Fruit fly (Drosophila melanogaster) whole organism, embryonic: Measurements from ENCODE around the gene smal.

ENCODE experiments used
- Atf-2 ChIP-seq: fragments of 200-800 bp; sonication (Bioruptor generic); optimal IDR thresholded peaks from 2 replicates; lab custom pipeline; 2016; ENCODE audit warnings: missing biosample characterization, missing genetic modification characterization
- CG10147 ChIP-seq: fragments of 200-800 bp; sonication (Bioruptor generic); optimal IDR thresholded peaks from 2 replicates; lab custom pipeline; 2019; ENCODE audit warnings: missing biosample characterization, mild to moderate bottlenecking, missing genetic modification characterization, moderate library complexity
- CG10274 ChIP-seq: fragments of 200-800 bp; sonication (Bioruptor generic); optimal IDR thresholded peaks from 3 replicates; lab custom pipeline; 2017; ENCODE audit warnings: missing biosample characterization, mild to moderate bottlenecking, missing genetic modification characterization
- CG11504 ChIP-seq: fragments of 200-800 bp; sonication (Bioruptor generic); optimal IDR thresholded peaks from 3 replicates; lab custom pipeline; 2019; ENCODE audit warnings: missing biosample characterization, mild to moderate bottlenecking, missing genetic modification characterization, moderate library complexity
- CG11723 ChIP-seq: fragments of 200-800 bp; sonication (Bioruptor generic); optimal IDR thresholded peaks from 2 replicates; lab custom pipeline; 2017; ENCODE audit warnings: missing biosample characterization, mild to moderate bottlenecking, missing genetic modification characterization
- CG12391 ChIP-seq: fragments of 200-800 bp; sonication (Bioruptor generic); optimal IDR thresholded peaks from 3 replicates; lab custom pipeline; 2018; ENCODE audit warnings: missing biosample characterization, mild to moderate bottlenecking, missing genetic modification characterization, moderate library complexity
- CG12744 ChIP-seq: fragments of 200-800 bp; sonication (Bioruptor generic); optimal IDR thresholded peaks from 2 replicates; lab custom pipeline; 2016; ENCODE audit warnings: missing biosample characterization, missing genetic modification characterization
- CG12942 ChIP-seq: fragments of 200-800 bp; sonication (Bioruptor generic); optimal IDR thresholded peaks from 3 replicates; lab custom pipeline; 2016; ENCODE audit warnings: missing biosample characterization, missing genetic modification characterization
- CG14710 ChIP-seq: fragments of 200-800 bp; sonication (Bioruptor generic); optimal IDR thresholded peaks from 3 replicates; lab custom pipeline; 2019; ENCODE audit warnings: missing biosample characterization, mild to moderate bottlenecking, missing genetic modification characterization, moderate library complexity
- CG14965 ChIP-seq: fragments of 200-800 bp; sonication (Bioruptor generic); optimal IDR thresholded peaks from 2 replicates; lab custom pipeline; 2016; ENCODE audit warnings: missing biosample characterization, missing genetic modification characterization, borderline replicate concordance
- CG15479 ChIP-seq: fragments of 200-800 bp; sonication (Bioruptor generic); optimal IDR thresholded peaks from 3 replicates; lab custom pipeline; 2019; ENCODE audit warnings: missing biosample characterization, mild to moderate bottlenecking, missing genetic modification characterization, moderate library complexity
- CG1603 ChIP-seq: fragments of 200-800 bp; sonication (Bioruptor generic); optimal IDR thresholded peaks from 2 replicates; lab custom pipeline; 2019; ENCODE audit warnings: missing biosample characterization, mild to moderate bottlenecking, missing genetic modification characterization, moderate library complexity
- CG18262 ChIP-seq: fragments of 200-800 bp; optimal IDR thresholded peaks from 3 replicates; lab custom pipeline; 2019; ENCODE audit warnings: missing biosample characterization, mild to moderate bottlenecking, missing genetic modification characterization, moderate library complexity
- CG30431 ChIP-seq: fragments of 200-800 bp; sonication (Bioruptor generic); optimal IDR thresholded peaks from 2 replicates; lab custom pipeline; 2017; ENCODE audit warnings: missing biosample characterization, missing genetic modification characterization
- CG3065 ChIP-seq: fragments of 200-800 bp; sonication (Bioruptor generic); optimal IDR thresholded peaks from 2 replicates; lab custom pipeline; 2016; ENCODE audit warnings: missing biosample characterization, missing genetic modification characterization
- CG31224 ChIP-seq: fragments of 200-800 bp; sonication (Bioruptor generic); IDR thresholded peaks from 2 replicates; pipeline ENCODE4 v1.3.6; 2022; ENCODE audit warnings: missing biosample characterization, missing genetic modification characterization
- CG7357 ChIP-seq: fragments of 200-800 bp; sonication (Bioruptor generic); IDR thresholded peaks from 3 replicates; pipeline ENCODE4 v1.3.6; 2022; ENCODE audit warnings: missing biosample characterization, missing genetic modification characterization
- CG9215 ChIP-seq: fragments of 200-800 bp; sonication (Bioruptor generic); IDR thresholded peaks from 2 replicates; pipeline ENCODE4 v1.3.6; 2022; ENCODE audit warnings: missing biosample characterization, missing genetic modification characterization
- Camta ChIP-seq: fragments of 200-800 bp; sonication (Bioruptor generic); optimal IDR thresholded peaks from 2 replicates; lab custom pipeline; 2016; ENCODE audit warnings: missing biosample characterization, missing genetic modification characterization
- Chrac-16 ChIP-seq: fragments of 200-800 bp; sonication (Bioruptor generic); optimal IDR thresholded peaks from 3 replicates; lab custom pipeline; 2016; ENCODE audit warnings: missing biosample characterization, missing genetic modification characterization
- D ChIP-seq, 2 experiments: fragments of 200-800 bp in 1 of 2; fragments of >200 bp in 1 of 2; sonication (Bioruptor generic) in 1 of 2; optimal IDR thresholded peaks; 2 replicates in 1 of 2; 3 replicates in 1 of 2; lab custom pipeline; 2017; ENCODE audit warnings: mild to moderate bottlenecking in 1 of 2, missing biosample characterization in 1 of 2, missing genetic modification characterization in 1 of 2, missing genetic modification reagents in 1 of 2
- Fer2 ChIP-seq: fragments of 200-800 bp; sonication (Bioruptor generic); optimal IDR thresholded peaks from 2 replicates; lab custom pipeline; 2018; ENCODE audit warnings: missing biosample characterization, mild to moderate bottlenecking, missing genetic modification characterization, moderate library complexity
- Fer3 ChIP-seq: fragments of 200-800 bp; sonication (Bioruptor generic); optimal IDR thresholded peaks from 2 replicates; lab custom pipeline; 2018; ENCODE audit warnings: missing biosample characterization, mild to moderate bottlenecking, missing genetic modification characterization, moderate library complexity
- H15 ChIP-seq: fragments of 200-800 bp; sonication (Bioruptor generic); IDR thresholded peaks from 3 replicates; pipeline ENCODE4 v1.3.6; 2022; ENCODE audit warnings: missing biosample characterization, missing genetic modification characterization
- Hmr ChIP-seq: fragments of 200-800 bp; sonication (Bioruptor generic); optimal IDR thresholded peaks from 3 replicates; lab custom pipeline; 2017; ENCODE audit warnings: mild to moderate bottlenecking, missing biosample characterization, missing genetic modification reagents, missing genetic modification characterization
- Hr51 ChIP-seq, 2 experiments: fragments of 200-800 bp; sonication (Bioruptor generic); optimal IDR thresholded peaks; 2 replicates in 1 of 2; 3 replicates in 1 of 2; lab custom pipeline; 2016 to 2018; ENCODE audit warnings: missing biosample characterization in 2 of 2, missing genetic modification characterization in 2 of 2, mild to moderate bottlenecking in 1 of 2, moderate library complexity in 1 of 2
- Hsf ChIP-seq: fragments of 200-800 bp; sonication (Bioruptor generic); optimal IDR thresholded peaks from 3 replicates; lab custom pipeline; 2016; ENCODE audit warnings: missing biosample characterization, missing genetic modification characterization
- Lpt ChIP-seq: fragments of >200 bp; optimal IDR thresholded peaks from 2 replicates; lab custom pipeline; 2018; ENCODE audit warnings: missing biosample characterization, missing genetic modification characterization
- Sox102F ChIP-seq: fragments of 200-800 bp; sonication (Bioruptor generic); optimal IDR thresholded peaks from 2 replicates; lab custom pipeline; 2018; ENCODE audit warnings: missing biosample characterization, mild to moderate bottlenecking, missing genetic modification characterization, moderate library complexity
- bab2 ChIP-seq: fragments of 200-800 bp; sonication (Bioruptor generic); optimal IDR thresholded peaks from 2 replicates; lab custom pipeline; 2016; ENCODE audit warnings: missing biosample characterization, missing genetic modification characterization
- bsh ChIP-seq, 2 experiments: fragments of 200-800 bp; sonication (Bioruptor generic); optimal IDR thresholded peaks; 2 replicates each; lab custom pipeline; 2017 to 2018; ENCODE audit warnings: mild to moderate bottlenecking in 2 of 2, missing biosample characterization in 2 of 2, missing genetic modification characterization in 2 of 2, moderate library complexity in 1 of 2
- chinmo ChIP-seq: fragments of 200-800 bp; sonication (Bioruptor generic); IDR thresholded peaks from 4 replicates; pipeline ENCODE4 v1.3.6; 2022; ENCODE audit warnings: missing biosample characterization, missing genetic modification characterization; ENCODE audit not compliant: partially characterized antibody
- da ChIP-seq: fragments of 200-800 bp; sonication (Bioruptor generic); optimal IDR thresholded peaks from 2 replicates; lab custom pipeline; 2016; ENCODE audit warnings: missing biosample characterization, missing genetic modification characterization
- fd102C ChIP-seq: fragments of 200-800 bp; sonication (Bioruptor generic); optimal IDR thresholded peaks from 2 replicates; lab custom pipeline; 2018; ENCODE audit warnings: missing biosample characterization, mild to moderate bottlenecking, missing genetic modification characterization, moderate library complexity
- gcm ChIP-seq: fragments of 200-800 bp; sonication (Bioruptor generic); optimal IDR thresholded peaks from 2 replicates; lab custom pipeline; 2019; ENCODE audit warnings: missing biosample characterization, mild to moderate bottlenecking, missing genetic modification characterization, moderate library complexity
- gem ChIP-seq: fragments of 200-800 bp; sonication (Bioruptor generic); optimal IDR thresholded peaks from 2 replicates; lab custom pipeline; 2019; ENCODE audit warnings: missing biosample characterization, mild to moderate bottlenecking, missing genetic modification characterization, moderate library complexity
- gt ChIP-seq: fragments of 200-800 bp; sonication (Bioruptor generic); IDR thresholded peaks from 2 replicates; pipeline ENCODE4 v1.3.6; 2022; ENCODE audit warnings: missing biosample characterization, missing genetic modification characterization
- h ChIP-seq: fragments of >200 bp; optimal IDR thresholded peaks from 2 replicates; lab custom pipeline; 2017
- hb ChIP-seq: fragments of 200-800 bp; sonication (Bioruptor generic); IDR thresholded peaks from 3 replicates; pipeline ENCODE4 v1.3.6; 2022; ENCODE audit warnings: missing biosample characterization, missing genetic modification characterization; ENCODE audit not compliant: partially characterized antibody
- jigr1 ChIP-seq: fragments of 200-800 bp; sonication (Bioruptor generic); IDR thresholded peaks from 3 replicates; pipeline ENCODE4 v1.3.6; 2022; ENCODE audit warnings: missing biosample characterization, missing genetic modification characterization
- lbe ChIP-seq: fragments of 200-800 bp; sonication (Bioruptor generic); optimal IDR thresholded peaks from 2 replicates; lab custom pipeline; 2016; ENCODE audit warnings: missing biosample characterization, mild to moderate bottlenecking, missing genetic modification characterization
- lmd ChIP-seq: fragments of 200-800 bp; sonication (Bioruptor generic); IDR thresholded peaks from 2 replicates; pipeline ENCODE4 v1.3.6; 2022; ENCODE audit warnings: missing biosample characterization, missing genetic modification characterization
- lola ChIP-seq, 3 experiments: fragments of >200 bp in 2 of 3; fragments of 200-800 bp in 1 of 3; sonication (Bioruptor generic) in 1 of 3; optimal IDR thresholded peaks; 2 replicates each; lab custom pipeline; 2017 to 2019; ENCODE audit warnings: missing biosample characterization in 3 of 3, missing genetic modification characterization in 3 of 3, mild to moderate bottlenecking in 1 of 3, moderate library complexity in 1 of 3
- sc ChIP-seq, 3 experiments: fragments of >200 bp in 2 of 3; fragments of 200-800 bp in 1 of 3; sonication (Bioruptor generic) in 1 of 3; optimal IDR thresholded peaks; 2 replicates in 2 of 3; 3 replicates in 1 of 3; lab custom pipeline; 2017; ENCODE audit warnings: mild to moderate bottlenecking in 1 of 3, missing biosample characterization in 1 of 3, missing genetic modification characterization in 1 of 3, missing genetic modification reagents in 1 of 3
- shn ChIP-seq: fragments of 200-800 bp; sonication (Bioruptor generic); optimal IDR thresholded peaks from 3 replicates; lab custom pipeline; 2016; ENCODE audit warnings: missing biosample characterization, missing genetic modification characterization
- sim ChIP-seq: fragments of 200-800 bp; sonication (Bioruptor generic); IDR thresholded peaks from 2 replicates; pipeline ENCODE4 v1.3.6; 2022; ENCODE audit warnings: missing biosample characterization, missing genetic modification characterization
- sqz ChIP-seq: fragments of 200-800 bp; sonication (Bioruptor generic); optimal IDR thresholded peaks from 3 replicates; lab custom pipeline; 2018; ENCODE audit warnings: missing biosample characterization, mild to moderate bottlenecking, missing genetic modification characterization
- stwl ChIP-seq: fragments of 200-800 bp; sonication (Bioruptor generic); optimal IDR thresholded peaks from 3 replicates; lab custom pipeline; 2018; ENCODE audit warnings: missing biosample characterization, mild to moderate bottlenecking, missing genetic modification characterization, moderate library complexity
- tup ChIP-seq: fragments of 200-800 bp; sonication (Bioruptor generic); optimal IDR thresholded peaks from 2 replicates; lab custom pipeline; 2016; ENCODE audit warnings: missing biosample characterization, mild to moderate bottlenecking, missing genetic modification characterization, moderate library complexity
- unpg ChIP-seq: fragments of 200-800 bp; sonication (Bioruptor generic); optimal IDR thresholded peaks from 3 replicates; lab custom pipeline; 2018; ENCODE audit warnings: missing biosample characterization, mild to moderate bottlenecking, missing genetic modification characterization, moderate library complexity

The smal gene

DNA sequence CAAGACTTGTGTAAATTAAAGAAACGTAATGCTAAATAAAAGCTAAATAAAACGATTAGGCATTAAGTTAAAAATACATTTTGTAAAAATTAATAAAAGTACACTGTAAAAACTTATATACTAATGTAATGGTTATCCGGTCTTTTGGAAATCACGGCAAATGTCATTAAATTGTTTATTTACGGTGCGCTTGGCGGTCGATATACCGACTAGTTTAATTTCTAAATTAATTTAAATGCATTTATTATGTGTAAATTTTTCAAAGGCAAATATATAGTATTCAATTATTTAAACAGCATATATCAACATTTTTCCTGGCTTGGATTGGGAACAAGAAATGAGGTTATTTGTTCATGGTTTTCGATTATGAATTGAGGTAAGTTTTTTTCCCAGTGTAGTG, 31.9 kb downstream of the smal start (continued):
- TF ChIP-seq hb (GFP tag; lab: Robert Waterston, UW) = no peak
- no peak for TF ChIP-seq Hmr (GFP tag; lab: Kevin White, UChicago)
- no peak for TF ChIP-seq CG1603
- no peak for TF ChIP-seq stwl (tag; lab: Kevin White, UChicago)
- TF ChIP-seq Atf-2 (GFP tag; lab: Kevin White, UChicago) = no peak
- peak; percentile 12 for TF ChIP-seq CG11504 (tag; lab: Kevin White, UChicago)
- no peak for TF ChIP-seq Lpt (GFP tag; lab: Kevin White, UChicago)
- TF ChIP-seq gcm (GFP tag; lab: Kevin White, UChicago) = no peak
- no peak for TF ChIP-seq jigr1 (GFP tag; lab: Robert Waterston, UW)
- no peak for TF ChIP-seq tup (GFP tag; lab: Kevin White, UChicago)
- TF ChIP-seq Chrac-16 = peak; percentile 3
- no peak for TF ChIP-seq CG30431
- peak in 1 of 3 experiments; percentile 42 for TF ChIP-seq lola (GFP tag; optimal IDR thresholded peaks at IDR 0.05; lab: Kevin White, UChicago)
- TF ChIP-seq CG18262 (tag; lab: Kevin White, UChicago) = peak; percentile 57
- TF ChIP-seq da = no peak
- TF ChIP-seq D (optimal IDR thresholded peaks at IDR 0.05; lab: Kevin White, UChicago) = no peak
- peak; percentile 16 for TF ChIP-seq D (GFP tag; optimal IDR thresholded peaks at IDR 0.05; lab: Kevin White, UChicago)
- TF ChIP-seq CG10274 (GFP tag; lab: Kevin White, UChicago) = no peak
- no peak for TF ChIP-seq CG9215 (GFP tag; lab: Robert Waterston, UW)
- TF ChIP-seq sc (optimal IDR thresholded peaks at IDR 0.05; lab: Kevin White, UChicago) = no peak
- peak; percentile 2 for TF ChIP-seq sc (GFP tag; optimal IDR thresholded peaks at IDR 0.05; lab: Kevin White, UChicago)
- TF ChIP-seq bab2 (GFP tag; lab: Kevin White, UChicago) = no peak
- TF ChIP-seq CG3065 (GFP tag; lab: Kevin White, UChicago) = no peak
- no peak for TF ChIP-seq CG10147 (GFP tag; lab: Kevin White, UChicago)
- TF ChIP-seq Fer3 (tag; lab: Kevin White, UChicago) = no peak
- TF ChIP-seq lbe = no peak
- no peak for TF ChIP-seq CG15479 (GFP tag; lab: Kevin White, UChicago)
- no peak for TF ChIP-seq h (lab: Kevin White, UChicago)
- TF ChIP-seq sqz (GFP tag; lab: Kevin White, UChicago) = no peak
- peak; percentile 5 for TF ChIP-seq unpg (GFP tag; lab: Kevin White, UChicago)
- no peak for TF ChIP-seq CG14965
- no peak for TF ChIP-seq chinmo
- TF ChIP-seq CG12391 = peak; percentile 33
- TF ChIP-seq CG12744 (GFP tag; lab: Kevin White, UChicago) = no peak
- no peak for TF ChIP-seq CG12942 (GFP tag; lab: Kevin White, UChicago)
- TF ChIP-seq bsh (GFP tag; optimal IDR thresholded peaks at IDR 0.05; lab: Kevin White, UChicago) = peak in 1 of 2 experiments; percentile 8
- no peak for TF ChIP-seq Hsf (GFP tag; lab: Kevin White, UChicago)
- TF ChIP-seq Camta = no peak
- no peak for TF ChIP-seq lmd
- no peak for TF ChIP-seq shn (GFP tag; lab: Kevin White, UChicago)
- no peak for TF ChIP-seq Fer2 (tag; lab: Kevin White, UChicago)
- no peak for TF ChIP-seq Sox102F (GFP tag; lab: Kevin White, UChicago)
- TF ChIP-seq CG14710 (tag; lab: Kevin White, UChicago) = peak; percentile 32
- TF ChIP-seq H15 (GFP tag; lab: Robert Waterston, UW) = no peak
- no peak for TF ChIP-seq CG11723 (GFP tag; lab: Kevin White, UChicago)
- TF ChIP-seq CG7357 (GFP tag; lab: Robert Waterston, UW) = no peak
- no peak for TF ChIP-seq fd102C (GFP tag; lab: Kevin White, UChicago)
- TF ChIP-seq CG31224 (GFP tag; lab: Robert Waterston, UW) = no peak
- no peak for TF ChIP-seq gt (GFP tag; lab: Robert Waterston, UW)
- no peak for TF ChIP-seq Hr51 (GFP tag; optimal IDR thresholded peaks at IDR 0.05; lab: Kevin White, UChicago)
- TF ChIP-seq sim = no peak
- peak; percentile 58 for TF ChIP-seq gem
